Fruit fly (Drosophila melanogaster) whole organism, wandering third instar larva: ENCODE results near the gene Ir7g.
A peak's percentile ranks its signal among the peaks of the same experiment; 100 is the strongest.

ENCODE experiments used
- Abd-B ChIP-seq: fragments of >200 bp; optimal IDR thresholded peaks from 2 replicates; lab custom pipeline; 2017; ENCODE audit warnings: missing biosample characterization, missing genetic modification characterization
- CG32264 ChIP-seq: fragments of 200-800 bp; sonication (Bioruptor generic); optimal IDR thresholded peaks from 2 replicates; lab custom pipeline; 2016; ENCODE audit warnings: missing biosample characterization, missing genetic modification characterization
- CG9705 ChIP-seq: fragments of 200-800 bp; sonication (Bioruptor generic); optimal IDR thresholded peaks from 2 replicates; lab custom pipeline; 2018; ENCODE audit warnings: missing biosample characterization, mild to moderate bottlenecking, missing genetic modification characterization
- CrebA ChIP-seq: fragments of 200-800 bp; sonication (Bioruptor generic); optimal IDR thresholded peaks from 2 replicates; lab custom pipeline; 2016; ENCODE audit warnings: missing biosample characterization, mild to moderate bottlenecking, missing genetic modification characterization, borderline replicate concordance
- Dfd ChIP-seq: fragments of >200 bp; optimal IDR thresholded peaks from 2 replicates; lab custom pipeline; 2017; ENCODE audit warnings: missing biosample characterization, missing genetic modification characterization
- Dif ChIP-seq: fragments of 200-275, 200-300 bp; sonication (Bioruptor generic); optimal IDR thresholded peaks from 2 replicates; lab custom pipeline; 2018; ENCODE audit warnings: missing biosample characterization, missing genetic modification characterization; ENCODE audit not compliant: partially characterized antibody
- GATAd ChIP-seq: sonication (Bioruptor generic); optimal IDR thresholded peaks from 2 replicates; lab custom pipeline; 2016; ENCODE audit warnings: missing biosample characterization, missing genetic modification characterization
- HLH106 ChIP-seq: fragments of 200-800 bp; optimal IDR thresholded peaks from 3 replicates; lab custom pipeline; 2019; ENCODE audit warnings: missing biosample characterization, mild to moderate bottlenecking, missing genetic modification characterization, moderate library complexity
- Hnf4 ChIP-seq: fragments of 200-800 bp; sonication (Bioruptor generic); optimal IDR thresholded peaks from 2 replicates; lab custom pipeline; 2016; ENCODE audit warnings: missing biosample characterization, mild to moderate bottlenecking, missing genetic modification characterization
- Hr78 ChIP-seq: fragments of >200 bp; optimal IDR thresholded peaks from 2 replicates; lab custom pipeline; 2017; ENCODE audit warnings: missing biosample characterization, missing genetic modification characterization
- Hr83 ChIP-seq: fragments of 200-300 bp; sonication (Bioruptor generic); optimal IDR thresholded peaks from 2 replicates; lab custom pipeline; 2016; ENCODE audit warnings: missing biosample characterization, mild to moderate bottlenecking, missing genetic modification characterization, moderate library complexity; ENCODE audit not compliant: poor library complexity, severe bottlenecking
- Jra ChIP-seq: sonication (Bioruptor generic); optimal IDR thresholded peaks from 2 replicates; lab custom pipeline; 2016; ENCODE audit warnings: missing biosample characterization, missing genetic modification characterization
- Mio ChIP-seq: sonication (Bioruptor generic); optimal IDR thresholded peaks from 2 replicates; lab custom pipeline; 2016; ENCODE audit warnings: missing biosample characterization, missing genetic modification characterization
- Myc ChIP-seq: fragments of >200 bp; optimal IDR thresholded peaks from 2 replicates; lab custom pipeline; 2017
- N ChIP-seq: fragments of >200 bp; optimal IDR thresholded peaks from 2 replicates; lab custom pipeline; 2018; ENCODE audit warnings: missing biosample characterization, missing external identifiers, missing genetic modification characterization
- OdsH ChIP-seq: fragments of 200-800 bp; sonication (Bioruptor generic); optimal IDR thresholded peaks from 2 replicates; lab custom pipeline; 2016; ENCODE audit warnings: missing biosample characterization, mild to moderate bottlenecking, missing genetic modification characterization
- Rel ChIP-seq, 2 experiments: fragments of 200-800 bp; sonication (Bioruptor generic) in 1 of 2; optimal IDR thresholded peaks; 2 replicates in 1 of 2; 3 replicates in 1 of 2; lab custom pipeline; 2016 to 2019; ENCODE audit warnings: mild to moderate bottlenecking in 2 of 2, missing biosample characterization in 2 of 2, missing genetic modification characterization in 2 of 2, moderate library complexity in 1 of 2
- Sp1 ChIP-seq: fragments of 200-800 bp; sonication (Bioruptor generic); optimal IDR thresholded peaks from 3 replicates; lab custom pipeline; 2019; ENCODE audit warnings: missing biosample characterization, mild to moderate bottlenecking, missing genetic modification characterization, moderate library complexity
- Vsx2 ChIP-seq: fragments of 200-300, 225-300 bp; sonication (Bioruptor generic); optimal IDR thresholded peaks from 2 replicates; lab custom pipeline; 2018; ENCODE audit warnings: missing biosample characterization, missing genetic modification characterization; ENCODE audit not compliant: partially characterized antibody
- br ChIP-seq: fragments of 200-800 bp; sonication (Bioruptor generic); optimal IDR thresholded peaks from 2 replicates; lab custom pipeline; 2016; ENCODE audit warnings: missing biosample characterization, missing genetic modification characterization
- brk ChIP-seq: fragments of 200-800 bp; sonication (Bioruptor generic); optimal IDR thresholded peaks from 2 replicates; lab custom pipeline; 2016; ENCODE audit warnings: missing biosample characterization, mild to moderate bottlenecking, missing genetic modification characterization
- dl ChIP-seq, 2 experiments: fragments of 175-275, 200-275 bp in 1 of 2; fragments of 200-275 bp in 1 of 2; sonication (Bioruptor generic); optimal IDR thresholded peaks; lab custom pipeline; 2018; ENCODE audit warnings: mild to moderate bottlenecking in 2 of 2, missing biosample characterization in 2 of 2, missing genetic modification characterization in 2 of 2, moderate library complexity in 2 of 2; ENCODE audit not compliant: partially characterized antibody in 2 of 2, insufficient read depth in 1 of 2
- dmrt93B ChIP-seq: fragments of 200-800 bp; sonication (Bioruptor generic); optimal IDR thresholded peaks from 2 replicates; lab custom pipeline; 2018; ENCODE audit warnings: missing biosample characterization, mild to moderate bottlenecking, missing genetic modification characterization
- dsf ChIP-seq: sonication (Bioruptor generic); optimal IDR thresholded peaks from 2 replicates; lab custom pipeline; 2016; ENCODE audit warnings: missing biosample characterization, missing genetic modification characterization, borderline replicate concordance
- ey ChIP-seq: fragments of 200-800 bp; sonication (Bioruptor generic); optimal IDR thresholded peaks from 2 replicates; lab custom pipeline; 2016; ENCODE audit warnings: missing biosample characterization, missing genetic modification characterization
- foxo ChIP-seq, 2 experiments: fragments of 200-800 bp; sonication (Bioruptor generic); optimal IDR thresholded peaks; 2 replicates in 1 of 2; 3 replicates in 1 of 2; lab custom pipeline; 2016 to 2017; ENCODE audit warnings: missing biosample characterization in 2 of 2, missing genetic modification characterization in 2 of 2
- fru ChIP-seq: fragments of 200-800 bp; sonication (Bioruptor generic); optimal IDR thresholded peaks from 3 replicates; lab custom pipeline; 2016; ENCODE audit warnings: missing biosample characterization, mild to moderate bottlenecking, missing genetic modification characterization
- h ChIP-seq: fragments of 200-800 bp; sonication (Bioruptor generic); optimal IDR thresholded peaks from 3 replicates; lab custom pipeline; 2016; ENCODE audit warnings: missing biosample characterization, mild to moderate bottlenecking, missing genetic modification characterization
- jim ChIP-seq: fragments of 175-275, 200-325 bp; sonication (Bioruptor generic); optimal IDR thresholded peaks from 2 replicates; lab custom pipeline; 2016; ENCODE audit warnings: missing biosample characterization, mild to moderate bottlenecking, missing genetic modification characterization
- lola ChIP-seq: fragments of >200 bp; optimal IDR thresholded peaks from 2 replicates; lab custom pipeline; 2017; ENCODE audit warnings: missing biosample characterization, missing genetic modification characterization
- pan ChIP-seq: fragments of >200 bp; optimal IDR thresholded peaks from 2 replicates; lab custom pipeline; 2017
- psq ChIP-seq: fragments of 200-800 bp; sonication (Bioruptor generic); optimal IDR thresholded peaks from 3 replicates; lab custom pipeline; 2017; ENCODE audit warnings: missing biosample characterization, mild to moderate bottlenecking, missing genetic modification characterization, moderate library complexity
- rgr ChIP-seq: fragments of 200-800 bp; sonication (Bioruptor generic); optimal IDR thresholded peaks from 3 replicates; lab custom pipeline; 2016; ENCODE audit warnings: missing biosample characterization, mild to moderate bottlenecking, missing genetic modification characterization
- sage ChIP-seq: fragments of 200-800 bp; sonication (Bioruptor generic); optimal IDR thresholded peaks from 2 replicates; lab custom pipeline; 2016; ENCODE audit warnings: missing biosample characterization, mild to moderate bottlenecking, missing genetic modification characterization
- sv ChIP-seq: fragments of 200-800 bp; sonication (Bioruptor generic); optimal IDR thresholded peaks from 3 replicates; lab custom pipeline; 2016; ENCODE audit warnings: missing biosample characterization, missing genetic modification characterization
- tai ChIP-seq: sonication (Bioruptor generic); optimal IDR thresholded peaks from 2 replicates; lab custom pipeline; 2016; ENCODE audit warnings: missing biosample characterization, missing genetic modification characterization
- usp ChIP-seq: fragments of >200 bp; optimal IDR thresholded peaks from 2 replicates; lab custom pipeline; 2017; ENCODE audit warnings: missing biosample characterization, missing genetic modification characterization
- woc ChIP-seq: sonication (Bioruptor generic); optimal IDR thresholded peaks from 2 replicates; lab custom pipeline; 2016; ENCODE audit warnings: missing biosample characterization, mild to moderate bottlenecking, missing genetic modification characterization

Ir7g gene

dm6 chrX:7891596-7892538 is 7.4 kb downstream of the Ir7g start, which contains the start of gene Nek2:
Nek2 (minus strand) TSS chrX:7891646.
- TF ChIP-seq OdsH (GFP tag; lab: Kevin White, UChicago) (peak; percentile 42), CG32264 (GFP tag; lab: Kevin White, UChicago) (no peak), foxo (GFP tag; optimal IDR thresholded peaks at IDR 0.05; lab: Kevin White, UChicago) (peak in 1 of 2 experiments; percentile 37), Hnf4 (no peak), sv (GFP tag; lab: Kevin White, UChicago) (no peak), Sp1 (GFP tag; lab: Kevin White, UChicago) (peak; percentile 49), usp (GFP tag; lab: Kevin White, UChicago) (no peak), h (GFP tag; lab: Kevin White, UChicago) (peak; percentile 24), Mio (GFP tag; lab: Kevin White, UChicago) (no peak), Vsx2 (GFP tag; lab: Kevin White, UChicago) (no peak), woc (GFP tag; lab: Kevin White, UChicago) (peak; percentile 75), Dfd (GFP tag; lab: Kevin White, UChicago) (no peak), Dif (GFP tag; lab: Kevin White, UChicago) (no peak), sage (no peak), Abd-B (GFP tag; lab: Kevin White, UChicago) (no peak), tai (no peak), rgr (no peak), GATAd (GFP tag; lab: Kevin White, UChicago) (no peak), brk (GFP tag; lab: Kevin White, UChicago) (no peak), dsf (GFP tag; lab: Kevin White, UChicago) (no peak), psq (GFP tag; lab: Kevin White, UChicago) (peak; percentile 23), Rel (GFP tag; optimal IDR thresholded peaks at IDR 0.05; lab: Kevin White, UChicago) (no peak), Rel (tag; optimal IDR thresholded peaks at IDR 0.05; lab: Kevin White, UChicago) (no peak), dl (GFP tag; optimal IDR thresholded peaks at IDR 0.05; lab: Kevin White, UChicago; ENCODE audit: insufficient read depth in 1 of 2, partially characterized antibody in 2 of 2) (peak; percentile 13 to 46), br (no peak), N (GFP tag; lab: Kevin White, UChicago) (no peak), Myc (lab: Kevin White, UChicago) (peak; percentile 76), ey (GFP tag; lab: Kevin White, UChicago) (no peak), Hr78 (GFP tag; lab: Kevin White, UChicago) (no peak), lola (no peak), HLH106 (tag; lab: Kevin White, UChicago) (peak; percentile 51), CrebA (GFP tag; lab: Kevin White, UChicago) (no peak), fru (peak; percentile 15), jim (GFP tag; lab: Kevin White, UChicago) (no peak), Jra (GFP tag; lab: Kevin White, UChicago) (no peak), CG9705 (GFP tag; lab: Kevin White, UChicago) (no peak), Hr83 (GFP tag; lab: Kevin White, UChicago) (no peak), pan (lab: Kevin White, UChicago) (no peak), dmrt93B (GFP tag; lab: Kevin White, UChicago) (no peak)

dm6 chrX:7892539-7892899 is 8.1 kb downstream of the Ir7g start:
- TF ChIP-seq ey (GFP tag; lab: Kevin White, UChicago), result peak; percentile 63
- peak; percentile 39 for TF ChIP-seq br
- TF ChIP-seq Hnf4, result peak; percentile 38
- peak; percentile 17 for TF ChIP-seq dmrt93B (GFP tag; lab: Kevin White, UChicago)
- no peak for TF ChIP-seq woc (GFP tag; lab: Kevin White, UChicago)
- peak; percentile 58 for TF ChIP-seq HLH106 (tag; lab: Kevin White, UChicago)
- TF ChIP-seq rgr, result peak; percentile 62
- peak; percentile 12 for TF ChIP-seq psq (GFP tag; lab: Kevin White, UChicago)
- peak; percentile 52 for TF ChIP-seq OdsH (GFP tag; lab: Kevin White, UChicago)
- no peak for TF ChIP-seq tai
- peak; percentile 62 for TF ChIP-seq Sp1 (GFP tag; lab: Kevin White, UChicago)
- no peak for TF ChIP-seq Jra (GFP tag; lab: Kevin White, UChicago)
- no peak for TF ChIP-seq Abd-B (GFP tag; lab: Kevin White, UChicago)
- TF ChIP-seq Dfd (GFP tag; lab: Kevin White, UChicago), result no peak
- TF ChIP-seq CrebA (GFP tag; lab: Kevin White, UChicago), result no peak
- no peak for TF ChIP-seq Mio (GFP tag; lab: Kevin White, UChicago)
- TF ChIP-seq jim (GFP tag; lab: Kevin White, UChicago), result no peak
- peak in 1 of 2 experiments; percentile 71 for TF ChIP-seq foxo (GFP tag; optimal IDR thresholded peaks at IDR 0.05; lab: Kevin White, UChicago)
- no peak for TF ChIP-seq usp (GFP tag; lab: Kevin White, UChicago)
- no peak for TF ChIP-seq Rel (GFP tag; optimal IDR thresholded peaks at IDR 0.05; lab: Kevin White, UChicago)
- TF ChIP-seq Rel (tag; optimal IDR thresholded peaks at IDR 0.05; lab: Kevin White, UChicago), result no peak
- TF ChIP-seq h (GFP tag; lab: Kevin White, UChicago), result peak; percentile 59
- no peak for TF ChIP-seq dsf (GFP tag; lab: Kevin White, UChicago)
- no peak for TF ChIP-seq GATAd (GFP tag; lab: Kevin White, UChicago)
- TF ChIP-seq lola, result no peak
- TF ChIP-seq sv (GFP tag; lab: Kevin White, UChicago), result no peak
- TF ChIP-seq fru, result peak; percentile 68
- TF ChIP-seq, all 38 proteins: peak for 12
